Fruit fly (Drosophila melanogaster) whole organism, pupa: ENCODE measurements around the gene Sf3b1.

Experiments used
- CG10348 ChIP-seq: fragments of 200-800 bp; sonication (Bioruptor generic); IDR thresholded peaks from 2 replicates; pipeline ENCODE4 v1.3.6; 2022; ENCODE audit warnings: missing biosample characterization, missing genetic modification characterization
- CG12605 ChIP-seq: fragments of 200-800 bp; sonication (Bioruptor generic); IDR thresholded peaks from 2 replicates; pipeline ENCODE4 v1.3.6; 2022; ENCODE audit warnings: missing biosample characterization, missing genetic modification characterization
- CG13204 ChIP-seq: fragments of 200-800 bp; sonication (Bioruptor generic); optimal IDR thresholded peaks from 2 replicates; lab custom pipeline; 2018; ENCODE audit warnings: missing biosample characterization, mild to moderate bottlenecking, missing genetic modification characterization, moderate library complexity
- CG14655 ChIP-seq: fragments of 200-800 bp; sonication (Bioruptor generic); optimal IDR thresholded peaks from 3 replicates; lab custom pipeline; 2017; ENCODE audit warnings: mild to moderate bottlenecking, missing biosample characterization, missing genetic modification reagents, missing genetic modification characterization
- CG15710 ChIP-seq: fragments of 200-800 bp; sonication (Bioruptor generic); optimal IDR thresholded peaks from 2 replicates; lab custom pipeline; 2018; ENCODE audit warnings: missing biosample characterization, mild to moderate bottlenecking, missing genetic modification characterization, moderate library complexity
- CG17806 ChIP-seq: fragments of 200-800 bp; sonication (Bioruptor generic); optimal IDR thresholded peaks from 2 replicates; lab custom pipeline; 2018; ENCODE audit warnings: missing biosample characterization, mild to moderate bottlenecking, missing genetic modification characterization, moderate library complexity
- CG32121 ChIP-seq: fragments of 200-800 bp; sonication (Bioruptor generic); IDR thresholded peaks from 2 replicates; pipeline ENCODE4 v1.3.6; 2022; ENCODE audit warnings: missing biosample characterization, missing genetic modification characterization
- CG34367 ChIP-seq: fragments of 200-800 bp; sonication (Bioruptor generic); optimal IDR thresholded peaks from 2 replicates; lab custom pipeline; 2018; ENCODE audit warnings: missing biosample characterization, mild to moderate bottlenecking, missing genetic modification characterization
- CG4496 ChIP-seq: fragments of 200-800 bp; sonication (Bioruptor generic); IDR thresholded peaks from 3 replicates; pipeline ENCODE4 v1.3.6; 2022; ENCODE audit warnings: missing biosample characterization, missing genetic modification characterization
- CG8159 ChIP-seq: fragments of 200-800 bp; sonication (Bioruptor generic); optimal IDR thresholded peaks from 3 replicates; lab custom pipeline; 2018; ENCODE audit warnings: missing biosample characterization, mild to moderate bottlenecking, missing genetic modification characterization, moderate library complexity
- CG8301 ChIP-seq: fragments of 200-800 bp; sonication (Bioruptor generic); optimal IDR thresholded peaks from 2 replicates; lab custom pipeline; 2018; ENCODE audit warnings: missing biosample characterization, mild to moderate bottlenecking, missing genetic modification characterization
- CG9948 ChIP-seq: fragments of 200-800 bp; sonication (Bioruptor generic); optimal IDR thresholded peaks from 2 replicates; lab custom pipeline; 2018; ENCODE audit warnings: missing biosample characterization, mild to moderate bottlenecking, missing genetic modification characterization, moderate library complexity
- D1 ChIP-seq: fragments of 200-800 bp; sonication (Bioruptor generic); optimal IDR thresholded peaks from 2 replicates; lab custom pipeline; 2018; ENCODE audit warnings: missing biosample characterization, mild to moderate bottlenecking, missing genetic modification characterization, moderate library complexity
- EcR ChIP-seq: fragments of 200-800 bp; sonication (Bioruptor generic); optimal IDR thresholded peaks from 3 replicates; lab custom pipeline; 2019; ENCODE audit warnings: missing biosample characterization, missing genetic modification characterization, mild to moderate bottlenecking, moderate library complexity, missing genetic modification reagents
- Ets98B ChIP-seq: fragments of 200-800 bp; sonication (Bioruptor generic); IDR thresholded peaks from 2 replicates; pipeline ENCODE4 v1.3.6; 2022; ENCODE audit warnings: missing biosample characterization, missing genetic modification characterization
- Pif1A ChIP-seq: fragments of 200-800 bp; sonication (Bioruptor generic); optimal IDR thresholded peaks from 3 replicates; lab custom pipeline; 2016; ENCODE audit warnings: missing biosample characterization, missing genetic modification characterization
- Pif1B ChIP-seq: fragments of 200-800 bp; sonication (Bioruptor generic); optimal IDR thresholded peaks from 3 replicates; lab custom pipeline; 2016; ENCODE audit warnings: missing biosample characterization, missing genetic modification characterization
- Snoo ChIP-seq: fragments of 200-800 bp; sonication (Bioruptor generic); optimal IDR thresholded peaks from 3 replicates; lab custom pipeline; 2017; ENCODE audit warnings: missing biosample characterization, mild to moderate bottlenecking, missing genetic modification characterization, inconsistent platforms
- fd96Ca ChIP-seq: fragments of 200-800 bp; sonication (Bioruptor generic); IDR thresholded peaks from 3 replicates; pipeline ENCODE4 v1.3.6; 2022; ENCODE audit warnings: missing biosample characterization, missing genetic modification characterization
- gl ChIP-seq: fragments of 200-800 bp; sonication (Bioruptor generic); optimal IDR thresholded peaks from 2 replicates; lab custom pipeline; 2018; ENCODE audit warnings: missing biosample characterization, mild to moderate bottlenecking, missing genetic modification characterization
- rn ChIP-seq: fragments of 200-800 bp; sonication (Bioruptor generic); IDR thresholded peaks from 2 replicates; pipeline ENCODE4 v1.3.6; 2022; ENCODE audit warnings: missing biosample characterization, missing genetic modification characterization

Gene Sf3b1

DNA sequence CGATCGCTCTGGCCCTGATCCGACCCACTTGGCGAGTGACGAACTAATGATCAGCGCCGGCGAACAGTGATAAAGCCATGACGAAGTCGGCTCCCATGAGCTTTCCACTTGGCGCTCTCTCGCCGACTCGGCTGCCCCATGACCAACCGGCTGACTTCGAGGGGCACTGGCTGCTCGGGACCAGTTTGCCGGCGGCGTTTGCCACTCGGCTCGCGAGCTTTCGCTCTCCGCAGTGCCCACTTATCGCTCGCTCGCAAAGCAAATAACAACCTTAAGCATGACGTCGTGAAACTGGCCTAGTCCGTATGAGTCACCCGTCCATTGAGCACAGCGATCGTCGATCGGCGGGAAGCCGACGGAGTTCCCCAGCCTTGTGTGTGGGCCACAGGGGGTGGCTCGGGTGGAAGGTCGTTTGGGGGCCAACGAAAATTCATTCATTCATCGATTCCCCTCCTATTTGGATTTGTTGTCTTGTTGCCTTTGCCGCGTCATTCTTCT, 15.7 kb upstream of the Sf3b1 start, which contains the start of gene Ets21C:
Gene Ets21C, minus strand, starts transcription at position 492 of the 498 bp plus-strand sequence.
- TF ChIP-seq CG12605, result peak; percentile 69
- peak; percentile 22 for TF ChIP-seq Pif1B (GFP tag; lab: Kevin White, UChicago)
- TF ChIP-seq CG9948 (tag; lab: Kevin White, UChicago), result no peak
- peak; percentile 79 for TF ChIP-seq CG4496 (GFP tag; lab: Robert Waterston, UW)
- TF ChIP-seq gl (tag; lab: Kevin White, UChicago), result peak; percentile 57
- no peak for TF ChIP-seq D1
- peak; percentile 30 for TF ChIP-seq Snoo (tag; lab: Kevin White, UChicago)
- TF ChIP-seq CG8159 (tag; lab: Kevin White, UChicago), result peak; percentile 14
- no peak for TF ChIP-seq Pif1A
- peak; percentile 81 for TF ChIP-seq CG13204 (GFP tag; lab: Kevin White, UChicago)
- TF ChIP-seq Ets98B, result peak; percentile 79
- TF ChIP-seq CG8301 (tag; lab: Kevin White, UChicago), result peak; percentile 13
- no peak for TF ChIP-seq CG17806
- TF ChIP-seq EcR (GFP tag; lab: Kevin White, UChicago), result peak; percentile 79
- TF ChIP-seq fd96Ca (GFP tag; lab: Robert Waterston, UW), result peak; percentile 64; the same call in 2 of the 3 replicates
- TF ChIP-seq CG32121 (GFP tag; lab: Robert Waterston, UW), result peak; percentile 70

DNA sequence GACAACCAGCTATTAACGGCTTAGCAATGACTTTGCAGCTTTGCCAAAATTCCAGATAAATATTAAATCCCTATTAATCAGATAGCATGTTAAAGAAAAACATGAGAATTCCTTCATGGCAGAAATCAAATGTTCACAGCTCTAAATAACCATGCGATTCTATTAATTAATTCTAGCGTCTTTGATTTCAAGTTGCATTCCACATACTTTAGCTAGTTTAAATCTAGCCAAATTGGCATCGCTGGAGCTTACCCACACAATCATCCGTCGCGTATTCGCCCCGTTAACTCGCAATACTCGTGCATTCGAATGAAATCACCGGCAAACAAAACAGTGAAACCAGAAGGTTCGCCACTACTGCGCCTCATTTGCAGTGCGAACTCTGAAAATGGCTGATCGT, 8.8 kb upstream of the Sf3b1 start, which contains the start of gene Tspo:
Gene Tspo, plus strand, starts transcription at position 302 of the 400 bp plus-strand sequence.
- TF ChIP-seq CG4496 (GFP tag; lab: Robert Waterston, UW), result peak; percentile 48; the same call in 1 of the 3 replicates
- TF ChIP-seq D1, result no peak
- no peak for TF ChIP-seq Pif1B (GFP tag; lab: Kevin White, UChicago)
- no peak for TF ChIP-seq fd96Ca (GFP tag; lab: Robert Waterston, UW)
- TF ChIP-seq CG8159 (tag; lab: Kevin White, UChicago), result peak; percentile 6
- TF ChIP-seq Ets98B, result 0 out of 2 replicates have a peak, but pooled peaks have one; percentile 15

DNA sequence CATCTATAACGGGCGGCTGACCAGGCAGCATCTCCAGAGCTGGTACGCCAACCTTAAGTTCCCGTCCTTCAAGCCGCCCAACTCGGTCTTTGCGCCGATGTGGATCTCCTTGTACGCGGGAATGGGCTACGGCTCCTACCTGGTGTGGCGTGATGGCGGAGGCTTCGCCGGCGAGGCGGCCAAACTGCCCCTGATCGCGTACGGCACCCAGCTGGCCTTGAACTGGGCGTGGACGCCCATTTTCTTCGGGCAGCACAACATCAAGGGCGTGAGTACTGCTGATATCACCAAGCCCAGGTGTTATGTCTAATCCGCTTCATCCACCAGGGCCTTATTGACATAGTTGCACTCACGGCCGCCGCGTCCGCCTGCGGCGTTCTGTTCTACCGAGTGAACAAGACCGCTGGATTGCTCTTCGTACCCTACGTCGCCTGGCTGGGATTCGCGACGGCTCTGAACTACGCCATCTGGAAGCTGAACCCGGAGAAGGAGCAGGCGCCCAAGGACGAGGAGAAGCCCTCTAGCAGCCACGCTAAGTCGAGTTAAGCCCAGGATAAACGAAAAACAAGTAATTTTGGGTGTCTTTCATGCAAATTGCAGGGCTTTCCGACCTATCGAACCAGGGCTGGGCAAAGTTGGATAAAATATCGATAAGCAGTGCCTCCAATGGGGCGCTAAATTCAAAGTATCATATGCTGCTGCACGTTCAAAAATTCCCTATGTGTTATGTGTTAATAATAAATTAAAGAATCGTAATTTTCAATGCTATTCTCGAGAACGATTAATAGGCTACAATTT, 8.2 kb upstream of the Sf3b1 start, which contains the start of gene rempA:
Gene rempA, minus strand, starts transcription at position 541 of the 798 bp plus-strand sequence.
- TF ChIP-seq Pif1A (no peak), CG14655 (GFP tag; lab: Kevin White, UChicago) (no peak), CG4496 (GFP tag; lab: Robert Waterston, UW) (no peak), CG15710 (tag; lab: Kevin White, UChicago) (no peak), CG13204 (GFP tag; lab: Kevin White, UChicago) (no peak), CG8159 (tag; lab: Kevin White, UChicago) (no peak), CG17806 (no peak), CG8301 (tag; lab: Kevin White, UChicago) (no peak), gl (tag; lab: Kevin White, UChicago) (no peak), CG34367 (no peak), CG32121 (GFP tag; lab: Robert Waterston, UW) (no peak), CG12605 (no peak), EcR (GFP tag; lab: Kevin White, UChicago) (no peak), Snoo (tag; lab: Kevin White, UChicago) (no peak), rn (GFP tag; lab: Robert Waterston, UW) (no peak)
- TF ChIP-seq, all 21 proteins: peak for 0

DNA sequence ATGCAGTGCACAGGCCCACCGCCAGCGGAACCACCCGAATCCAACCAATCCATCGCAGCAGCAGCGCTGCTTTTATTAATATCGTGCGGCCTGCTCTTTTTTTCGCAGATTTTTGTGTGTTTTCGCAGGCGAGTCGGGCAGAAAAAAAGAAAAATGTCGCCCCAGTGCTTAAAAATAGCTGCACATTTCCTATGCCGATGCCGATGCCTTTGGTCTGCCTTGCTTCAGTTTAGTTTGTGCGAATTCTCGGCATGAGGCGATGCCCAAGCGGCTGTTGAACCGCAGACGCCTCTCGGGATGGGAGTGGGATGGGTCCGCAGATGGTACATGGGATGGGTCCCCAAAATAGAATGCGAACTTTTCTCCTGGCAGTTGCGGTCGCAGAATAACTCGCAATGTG, 4.8 kb upstream of the Sf3b1 start:
- TF ChIP-seq fd96Ca (GFP tag; lab: Robert Waterston, UW) (peak; percentile 67; the same call in 2 of the 3 replicates), EcR (GFP tag; lab: Kevin White, UChicago) (peak; percentile 75), CG4496 (GFP tag; lab: Robert Waterston, UW) (peak; percentile 31; the same call in 1 of the 3 replicates), CG10348 (GFP tag; lab: Robert Waterston, UW) (no peak), CG32121 (GFP tag; lab: Robert Waterston, UW) (peak; percentile 51), Ets98B (peak; percentile 32)

DNA sequence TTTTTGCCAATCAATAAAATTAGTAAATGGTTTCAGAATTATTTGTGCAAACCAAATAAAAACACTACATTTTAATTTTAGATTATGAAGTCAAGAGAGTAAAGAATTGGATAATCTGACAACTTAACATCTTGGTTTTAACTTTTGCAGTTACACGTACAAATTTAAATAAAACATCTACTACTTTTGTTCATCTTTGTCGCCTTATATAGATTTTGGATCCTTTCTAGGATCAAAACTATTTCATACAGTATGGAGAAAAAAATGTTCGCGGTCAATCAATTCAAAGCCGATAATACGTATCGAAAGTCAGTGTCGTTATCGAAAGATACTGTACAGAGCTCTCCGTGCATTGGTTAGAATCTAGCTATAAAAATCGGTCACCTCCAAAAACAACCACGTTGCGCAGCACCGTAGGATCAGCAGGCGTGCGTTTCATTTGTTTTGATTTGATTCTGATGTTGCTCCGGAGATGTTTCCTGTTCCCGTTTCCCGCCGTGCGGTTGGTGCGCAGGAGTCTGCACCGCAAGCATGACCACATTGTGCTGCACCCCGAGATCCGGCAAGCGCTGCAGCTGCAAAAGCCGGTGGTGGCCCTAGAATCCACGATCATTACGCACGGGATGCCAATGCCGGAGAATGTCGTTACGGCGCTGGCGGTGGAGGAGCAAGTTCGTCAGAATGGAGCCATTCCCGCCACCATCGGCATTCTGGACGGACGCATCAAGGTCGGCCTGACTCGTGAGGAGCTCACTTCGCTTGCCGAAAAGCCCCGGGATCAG, 4.2 kb upstream of the Sf3b1 start, which contains the start of the genes uncNacbeta and CG2794:
Gene uncNacbeta, minus strand, starts transcription at position 51 of the 782 bp plus-strand sequence.
Gene CG2794, plus strand, starts transcription at position 395 of the 782 bp plus-strand sequence.
- no peak for TF ChIP-seq CG12605
- no peak for TF ChIP-seq CG13204 (GFP tag; lab: Kevin White, UChicago)
- TF ChIP-seq fd96Ca (GFP tag; lab: Robert Waterston, UW), result 0 out of 3 replicates have a peak, but pooled peaks have one; percentile 22
- no peak for TF ChIP-seq Pif1A
- no peak for TF ChIP-seq CG17806
- peak; percentile 32; the same call in 1 of the 3 replicates for TF ChIP-seq CG4496 (GFP tag; lab: Robert Waterston, UW)
